Fruit fly (Drosophila melanogaster) whole organism, wandering third instar larva: ENCODE results near the gene iav.

Experiments used
- Abd-B ChIP-seq: fragments of >200 bp; optimal IDR thresholded peaks from 2 replicates; lab custom pipeline; 2017; ENCODE audit warnings: missing biosample characterization, missing genetic modification characterization
- CG32264 ChIP-seq: fragments of 200-800 bp; sonication (Bioruptor generic); optimal IDR thresholded peaks from 2 replicates; lab custom pipeline; 2016; ENCODE audit warnings: missing biosample characterization, missing genetic modification characterization
- CG9705 ChIP-seq: fragments of 200-800 bp; sonication (Bioruptor generic); optimal IDR thresholded peaks from 2 replicates; lab custom pipeline; 2018; ENCODE audit warnings: missing biosample characterization, mild to moderate bottlenecking, missing genetic modification characterization
- CrebA ChIP-seq: fragments of 200-800 bp; sonication (Bioruptor generic); optimal IDR thresholded peaks from 2 replicates; lab custom pipeline; 2016; ENCODE audit warnings: missing biosample characterization, mild to moderate bottlenecking, missing genetic modification characterization, borderline replicate concordance
- Dfd ChIP-seq: fragments of >200 bp; optimal IDR thresholded peaks from 2 replicates; lab custom pipeline; 2017; ENCODE audit warnings: missing biosample characterization, missing genetic modification characterization
- Dif ChIP-seq: fragments of 200-275, 200-300 bp; sonication (Bioruptor generic); optimal IDR thresholded peaks from 2 replicates; lab custom pipeline; 2018; ENCODE audit warnings: missing biosample characterization, missing genetic modification characterization; ENCODE audit not compliant: partially characterized antibody
- GATAd ChIP-seq: sonication (Bioruptor generic); optimal IDR thresholded peaks from 2 replicates; lab custom pipeline; 2016; ENCODE audit warnings: missing biosample characterization, missing genetic modification characterization
- HLH106 ChIP-seq: fragments of 200-800 bp; optimal IDR thresholded peaks from 3 replicates; lab custom pipeline; 2019; ENCODE audit warnings: missing biosample characterization, mild to moderate bottlenecking, missing genetic modification characterization, moderate library complexity
- Hnf4 ChIP-seq: fragments of 200-800 bp; sonication (Bioruptor generic); optimal IDR thresholded peaks from 2 replicates; lab custom pipeline; 2016; ENCODE audit warnings: missing biosample characterization, mild to moderate bottlenecking, missing genetic modification characterization
- Hr78 ChIP-seq: fragments of >200 bp; optimal IDR thresholded peaks from 2 replicates; lab custom pipeline; 2017; ENCODE audit warnings: missing biosample characterization, missing genetic modification characterization
- Hr83 ChIP-seq: fragments of 200-300 bp; sonication (Bioruptor generic); optimal IDR thresholded peaks from 2 replicates; lab custom pipeline; 2016; ENCODE audit warnings: missing biosample characterization, mild to moderate bottlenecking, missing genetic modification characterization, moderate library complexity; ENCODE audit not compliant: poor library complexity, severe bottlenecking
- Jra ChIP-seq: sonication (Bioruptor generic); optimal IDR thresholded peaks from 2 replicates; lab custom pipeline; 2016; ENCODE audit warnings: missing biosample characterization, missing genetic modification characterization
- Mio ChIP-seq: sonication (Bioruptor generic); optimal IDR thresholded peaks from 2 replicates; lab custom pipeline; 2016; ENCODE audit warnings: missing biosample characterization, missing genetic modification characterization
- Myc ChIP-seq: fragments of >200 bp; optimal IDR thresholded peaks from 2 replicates; lab custom pipeline; 2017
- N ChIP-seq: fragments of >200 bp; optimal IDR thresholded peaks from 2 replicates; lab custom pipeline; 2018; ENCODE audit warnings: missing biosample characterization, missing external identifiers, missing genetic modification characterization
- OdsH ChIP-seq: fragments of 200-800 bp; sonication (Bioruptor generic); optimal IDR thresholded peaks from 2 replicates; lab custom pipeline; 2016; ENCODE audit warnings: missing biosample characterization, mild to moderate bottlenecking, missing genetic modification characterization
- Rel ChIP-seq, 2 experiments: fragments of 200-800 bp; sonication (Bioruptor generic) in 1 of 2; optimal IDR thresholded peaks; 2 replicates in 1 of 2; 3 replicates in 1 of 2; lab custom pipeline; 2016 to 2019; ENCODE audit warnings: mild to moderate bottlenecking in 2 of 2, missing biosample characterization in 2 of 2, missing genetic modification characterization in 2 of 2, moderate library complexity in 1 of 2
- Sp1 ChIP-seq: fragments of 200-800 bp; sonication (Bioruptor generic); optimal IDR thresholded peaks from 3 replicates; lab custom pipeline; 2019; ENCODE audit warnings: missing biosample characterization, mild to moderate bottlenecking, missing genetic modification characterization, moderate library complexity
- Vsx2 ChIP-seq: fragments of 200-300, 225-300 bp; sonication (Bioruptor generic); optimal IDR thresholded peaks from 2 replicates; lab custom pipeline; 2018; ENCODE audit warnings: missing biosample characterization, missing genetic modification characterization; ENCODE audit not compliant: partially characterized antibody
- br ChIP-seq: fragments of 200-800 bp; sonication (Bioruptor generic); optimal IDR thresholded peaks from 2 replicates; lab custom pipeline; 2016; ENCODE audit warnings: missing biosample characterization, missing genetic modification characterization
- brk ChIP-seq: fragments of 200-800 bp; sonication (Bioruptor generic); optimal IDR thresholded peaks from 2 replicates; lab custom pipeline; 2016; ENCODE audit warnings: missing biosample characterization, mild to moderate bottlenecking, missing genetic modification characterization
- dl ChIP-seq, 2 experiments: fragments of 175-275, 200-275 bp in 1 of 2; fragments of 200-275 bp in 1 of 2; sonication (Bioruptor generic); optimal IDR thresholded peaks; lab custom pipeline; 2018; ENCODE audit warnings: mild to moderate bottlenecking in 2 of 2, missing biosample characterization in 2 of 2, missing genetic modification characterization in 2 of 2, moderate library complexity in 2 of 2; ENCODE audit not compliant: partially characterized antibody in 2 of 2, insufficient read depth in 1 of 2
- dmrt93B ChIP-seq: fragments of 200-800 bp; sonication (Bioruptor generic); optimal IDR thresholded peaks from 2 replicates; lab custom pipeline; 2018; ENCODE audit warnings: missing biosample characterization, mild to moderate bottlenecking, missing genetic modification characterization
- dsf ChIP-seq: sonication (Bioruptor generic); optimal IDR thresholded peaks from 2 replicates; lab custom pipeline; 2016; ENCODE audit warnings: missing biosample characterization, missing genetic modification characterization, borderline replicate concordance
- ey ChIP-seq: fragments of 200-800 bp; sonication (Bioruptor generic); optimal IDR thresholded peaks from 2 replicates; lab custom pipeline; 2016; ENCODE audit warnings: missing biosample characterization, missing genetic modification characterization
- foxo ChIP-seq, 2 experiments: fragments of 200-800 bp; sonication (Bioruptor generic); optimal IDR thresholded peaks; 2 replicates in 1 of 2; 3 replicates in 1 of 2; lab custom pipeline; 2016 to 2017; ENCODE audit warnings: missing biosample characterization in 2 of 2, missing genetic modification characterization in 2 of 2
- fru ChIP-seq: fragments of 200-800 bp; sonication (Bioruptor generic); optimal IDR thresholded peaks from 3 replicates; lab custom pipeline; 2016; ENCODE audit warnings: missing biosample characterization, mild to moderate bottlenecking, missing genetic modification characterization
- h ChIP-seq: fragments of 200-800 bp; sonication (Bioruptor generic); optimal IDR thresholded peaks from 3 replicates; lab custom pipeline; 2016; ENCODE audit warnings: missing biosample characterization, mild to moderate bottlenecking, missing genetic modification characterization
- jim ChIP-seq: fragments of 175-275, 200-325 bp; sonication (Bioruptor generic); optimal IDR thresholded peaks from 2 replicates; lab custom pipeline; 2016; ENCODE audit warnings: missing biosample characterization, mild to moderate bottlenecking, missing genetic modification characterization
- lola ChIP-seq: fragments of >200 bp; optimal IDR thresholded peaks from 2 replicates; lab custom pipeline; 2017; ENCODE audit warnings: missing biosample characterization, missing genetic modification characterization
- pan ChIP-seq: fragments of >200 bp; optimal IDR thresholded peaks from 2 replicates; lab custom pipeline; 2017
- psq ChIP-seq: fragments of 200-800 bp; sonication (Bioruptor generic); optimal IDR thresholded peaks from 3 replicates; lab custom pipeline; 2017; ENCODE audit warnings: missing biosample characterization, mild to moderate bottlenecking, missing genetic modification characterization, moderate library complexity
- rgr ChIP-seq: fragments of 200-800 bp; sonication (Bioruptor generic); optimal IDR thresholded peaks from 3 replicates; lab custom pipeline; 2016; ENCODE audit warnings: missing biosample characterization, mild to moderate bottlenecking, missing genetic modification characterization
- sage ChIP-seq: fragments of 200-800 bp; sonication (Bioruptor generic); optimal IDR thresholded peaks from 2 replicates; lab custom pipeline; 2016; ENCODE audit warnings: missing biosample characterization, mild to moderate bottlenecking, missing genetic modification characterization
- sv ChIP-seq: fragments of 200-800 bp; sonication (Bioruptor generic); optimal IDR thresholded peaks from 3 replicates; lab custom pipeline; 2016; ENCODE audit warnings: missing biosample characterization, missing genetic modification characterization
- tai ChIP-seq: sonication (Bioruptor generic); optimal IDR thresholded peaks from 2 replicates; lab custom pipeline; 2016; ENCODE audit warnings: missing biosample characterization, missing genetic modification characterization
- usp ChIP-seq: fragments of >200 bp; optimal IDR thresholded peaks from 2 replicates; lab custom pipeline; 2017; ENCODE audit warnings: missing biosample characterization, missing genetic modification characterization
- woc ChIP-seq: sonication (Bioruptor generic); optimal IDR thresholded peaks from 2 replicates; lab custom pipeline; 2016; ENCODE audit warnings: missing biosample characterization, mild to moderate bottlenecking, missing genetic modification characterization

iav gene

dm6 chrX:6854563-6854962, 40.8 kb downstream of the iav start:
- TF ChIP-seq Hr83 (GFP tag; lab: Kevin White, UChicago) (no peak), Mio (GFP tag; lab: Kevin White, UChicago) (no peak), HLH106 (tag; lab: Kevin White, UChicago) (peak; percentile 10), jim (no peak), psq (GFP tag; lab: Kevin White, UChicago) (peak; percentile 24), sage (peak; percentile 39), h (GFP tag; lab: Kevin White, UChicago) (peak; percentile 71), Sp1 (GFP tag; lab: Kevin White, UChicago) (peak; percentile 52), OdsH (GFP tag; lab: Kevin White, UChicago) (peak; percentile 46), fru (GFP tag; lab: Kevin White, UChicago) (peak; percentile 73), dsf (GFP tag; lab: Kevin White, UChicago) (no peak), lola (GFP tag; lab: Kevin White, UChicago) (no peak), CG32264 (no peak), dmrt93B (GFP tag; lab: Kevin White, UChicago) (peak; percentile 33), Dif (GFP tag; lab: Kevin White, UChicago) (no peak), rgr (GFP tag; lab: Kevin White, UChicago) (peak; percentile 74), Rel (GFP tag; optimal IDR thresholded peaks at IDR 0.05; lab: Kevin White, UChicago) (no peak), Rel (tag; optimal IDR thresholded peaks at IDR 0.05; lab: Kevin White, UChicago) (no peak), Abd-B (GFP tag; lab: Kevin White, UChicago) (no peak), tai (GFP tag; lab: Kevin White, UChicago) (no peak), N (GFP tag; lab: Kevin White, UChicago) (no peak), Hnf4 (GFP tag; lab: Kevin White, UChicago) (peak; percentile 45), woc (GFP tag; lab: Kevin White, UChicago) (peak; percentile 11), foxo (GFP tag; optimal IDR thresholded peaks at IDR 0.05; lab: Kevin White, UChicago) (peak in 1 of 2 experiments; percentile 72), CG9705 (GFP tag; lab: Kevin White, UChicago) (no peak), Hr78 (GFP tag; lab: Kevin White, UChicago) (no peak), br (peak; percentile 48), sv (GFP tag; lab: Kevin White, UChicago) (peak; percentile 71), Myc (lab: Kevin White, UChicago) (no peak), dl (GFP tag; optimal IDR thresholded peaks at IDR 0.05; lab: Kevin White, UChicago; ENCODE audit: insufficient read depth in 1 of 2, partially characterized antibody in 2 of 2) (no peak), Jra (GFP tag; lab: Kevin White, UChicago) (peak; percentile 7), GATAd (GFP tag; lab: Kevin White, UChicago) (no peak), CrebA (GFP tag; lab: Kevin White, UChicago) (no peak), brk (GFP tag; lab: Kevin White, UChicago) (no peak), ey (GFP tag; lab: Kevin White, UChicago) (peak; percentile 69), Dfd (GFP tag; lab: Kevin White, UChicago) (no peak), pan (lab: Kevin White, UChicago) (no peak), Vsx2 (GFP tag; lab: Kevin White, UChicago) (no peak), usp (GFP tag; lab: Kevin White, UChicago) (no peak)

- peak; percentile 78 for TF ChIP-seq Jra (GFP tag; lab: Kevin White, UChicago)
- TF ChIP-seq HLH106 (tag; lab: Kevin White, UChicago): peak; percentile 85
- TF ChIP-seq Rel (GFP tag; optimal IDR thresholded peaks at IDR 0.05; lab: Kevin White, UChicago): peak; percentile 44
- TF ChIP-seq Rel (tag; optimal IDR thresholded peaks at IDR 0.05; lab: Kevin White, UChicago): no peak
- TF ChIP-seq CG32264: peak; percentile 79
- no peak for TF ChIP-seq tai (GFP tag; lab: Kevin White, UChicago)
- no peak for TF ChIP-seq GATAd (GFP tag; lab: Kevin White, UChicago)
- no peak for TF ChIP-seq pan (lab: Kevin White, UChicago)
- no peak for TF ChIP-seq Myc (lab: Kevin White, UChicago)
- TF ChIP-seq Abd-B (GFP tag; lab: Kevin White, UChicago): no peak
- TF ChIP-seq dl (GFP tag; optimal IDR thresholded peaks at IDR 0.05; lab: Kevin White, UChicago; ENCODE audit: insufficient read depth in 1 of 2, partially characterized antibody in 2 of 2): no peak
- TF ChIP-seq foxo (GFP tag; optimal IDR thresholded peaks at IDR 0.05; lab: Kevin White, UChicago): peak in 1 of 2 experiments; percentile 90
- no peak for TF ChIP-seq Hr78 (GFP tag; lab: Kevin White, UChicago)
- peak; percentile 87 for TF ChIP-seq OdsH (GFP tag; lab: Kevin White, UChicago)
- no peak for TF ChIP-seq Mio (GFP tag; lab: Kevin White, UChicago)
- peak; percentile 87 for TF ChIP-seq rgr (GFP tag; lab: Kevin White, UChicago)
- peak; percentile 94 for TF ChIP-seq Sp1 (GFP tag; lab: Kevin White, UChicago)
- no peak for TF ChIP-seq Dfd (GFP tag; lab: Kevin White, UChicago)
- TF ChIP-seq jim: no peak
- peak; percentile 93 for TF ChIP-seq fru (GFP tag; lab: Kevin White, UChicago)
- peak; percentile 77 for TF ChIP-seq h (GFP tag; lab: Kevin White, UChicago)
- peak; percentile 15 for TF ChIP-seq CG9705 (GFP tag; lab: Kevin White, UChicago)
- TF ChIP-seq Dif (GFP tag; lab: Kevin White, UChicago): no peak
- peak; percentile 90 for TF ChIP-seq ey (GFP tag; lab: Kevin White, UChicago)
- no peak for TF ChIP-seq usp (GFP tag; lab: Kevin White, UChicago)
- TF ChIP-seq psq (GFP tag; lab: Kevin White, UChicago): peak; percentile 67
- TF ChIP-seq woc (GFP tag; lab: Kevin White, UChicago): peak; percentile 84
- TF ChIP-seq sage: peak; percentile 62
- TF ChIP-seq N (GFP tag; lab: Kevin White, UChicago): peak; percentile 35
- TF ChIP-seq sv (GFP tag; lab: Kevin White, UChicago): peak; percentile 87
- TF ChIP-seq Hnf4 (GFP tag; lab: Kevin White, UChicago): peak; percentile 73
- TF ChIP-seq dmrt93B (GFP tag; lab: Kevin White, UChicago): peak; percentile 55
- no peak for TF ChIP-seq dsf (GFP tag; lab: Kevin White, UChicago)
- peak; percentile 75 for TF ChIP-seq brk (GFP tag; lab: Kevin White, UChicago)
- TF ChIP-seq CrebA (GFP tag; lab: Kevin White, UChicago): no peak
- no peak for TF ChIP-seq Hr83 (GFP tag; lab: Kevin White, UChicago)
- no peak for TF ChIP-seq lola (GFP tag; lab: Kevin White, UChicago)
Observed at dm6 chrX:6855366-6856200, 41.8 kb downstream of the iav start.
